Fruit fly (Drosophila melanogaster) whole organism: ENCODE data around the gene Noc1.

Experiments used
- CG8478 ChIP-seq: fragments of >200 bp; optimal IDR thresholded peaks from 2 replicates; lab custom pipeline; 2018; ENCODE audit warnings: inconsistent platforms
- Dll ChIP-seq: fragments of >200 bp; optimal IDR thresholded peaks from 2 replicates; lab custom pipeline; 2017
- EcR ChIP-seq, 2 experiments: fragments of >200 bp; optimal IDR thresholded peaks; 2 replicates each; lab custom pipeline; 2017; ENCODE audit warnings: missing biosample characterization in 2 of 2, missing genetic modification characterization in 2 of 2, missing genetic modification reagents in 2 of 2
- pan ChIP-seq: fragments of >200 bp; optimal IDR thresholded peaks from 2 replicates; lab custom pipeline; 2017
- psq ChIP-seq: fragments of >200 bp; optimal IDR thresholded peaks from 2 replicates; lab custom pipeline; 2017
- usp ChIP-seq: fragments of >200 bp; optimal IDR thresholded peaks from 2 replicates; lab custom pipeline; 2017; ENCODE audit warnings: missing biosample characterization, missing genetic modification characterization, mixed read lengths

DNA sequence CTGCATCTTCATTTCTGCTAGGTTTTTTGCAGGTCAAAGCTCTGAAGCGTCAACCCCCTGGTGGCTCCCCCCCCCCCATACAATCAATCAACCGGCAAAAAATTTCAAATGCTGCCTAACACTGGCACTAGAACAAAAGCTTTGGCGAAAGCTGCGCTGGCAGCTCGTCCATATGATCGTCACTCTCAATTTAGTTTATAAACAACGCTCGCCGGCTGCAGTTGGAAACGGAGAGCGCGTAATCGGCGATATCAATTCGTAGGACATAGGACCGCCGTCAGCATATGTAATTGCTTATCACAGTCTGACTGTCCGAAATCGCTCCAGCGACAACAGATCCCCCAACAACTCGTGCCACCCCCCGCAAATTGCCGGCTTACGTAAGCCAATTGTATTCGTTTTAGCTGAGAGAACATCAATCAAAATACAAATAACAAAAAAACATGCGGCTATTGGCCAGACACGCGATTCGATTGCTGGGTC lies 4.2 kb upstream of the Noc1 start, which contains the start of gene Mocs1:
- TF ChIP-seq pan (lab: Kevin White, UChicago) = no peak
- TF ChIP-seq psq (lab: Kevin White, UChicago) = no peak
- no peak for TF ChIP-seq usp (GFP tag; lab: Kevin White, UChicago)
- TF ChIP-seq Dll = no peak
- TF ChIP-seq CG8478 (lab: Kevin White, UChicago) = no peak
- no peak for TF ChIP-seq EcR (GFP tag; optimal IDR thresholded peaks at IDR 0.05; lab: Kevin White, UChicago)
